Worm (Caenorhabditis elegans) whole organism, L4 larva: ENCODE data around the gene Y38E10A.34.

Experiments used
- D1046.2 ChIP-seq: fragments of 200-800 bp; sonication (Bioruptor generic); IDR thresholded peaks from 2 replicates; pipeline ENCODE4 v1.3.6; 2022; ENCODE audit warnings: missing genetic modification characterization, missing compliant biosample characterization
- F10B5.3 ChIP-seq: sonication (generic microtip); optimal IDR thresholded peaks from 2 replicates; lab custom pipeline; 2016; ENCODE audit warnings: mild to moderate bottlenecking, missing genetic modification characterization, missing compliant biosample characterization
- F26F4.8 ChIP-seq: fragments of 200-800 bp; sonication (Bioruptor generic); conservative IDR thresholded peaks from 2 replicates; pipeline ENCODE4 v1.3.6; 2022; ENCODE audit warnings: missing genetic modification characterization, missing compliant biosample characterization
- F37D6.2 ChIP-seq: sonication (generic microtip); optimal IDR thresholded peaks from 2 replicates; lab custom pipeline; 2016; ENCODE audit warnings: mild to moderate bottlenecking, missing genetic modification characterization, missing compliant biosample characterization
- F49E8.2 ChIP-seq: sonication (generic microtip); optimal IDR thresholded peaks from 2 replicates; lab custom pipeline; 2016; ENCODE audit warnings: missing compliant biosample characterization, mild to moderate bottlenecking, missing genetic modification characterization, borderline replicate concordance
- T20F7.1 ChIP-seq: fragments of 200-800 bp; sonication (Bioruptor generic); optimal IDR thresholded peaks from 2 replicates; lab custom pipeline; 2018; ENCODE audit warnings: mild to moderate bottlenecking, missing genetic modification characterization, missing compliant biosample characterization
- Y5F2A.4 ChIP-seq: fragments of 200-800 bp; sonication (Bioruptor generic); optimal IDR thresholded peaks from 2 replicates; lab custom pipeline; 2018; ENCODE audit warnings: mild to moderate bottlenecking, missing genetic modification characterization, missing compliant biosample characterization
- Y75B8A.6 ChIP-seq: fragments of 200-800 bp; sonication (Bioruptor generic); IDR thresholded peaks from 2 replicates; pipeline ENCODE4 v1.3.6; 2022; ENCODE audit warnings: missing genetic modification reagents, missing genetic modification characterization, missing compliant biosample characterization
- ZK337.2 ChIP-seq: fragments of 200-800 bp; sonication (Bioruptor generic); IDR thresholded peaks from 2 replicates; pipeline ENCODE4 v1.3.6; 2022; ENCODE audit warnings: missing genetic modification reagents, missing genetic modification characterization, missing compliant biosample characterization
- ama-1 ChIP-seq: fragments of 150-350 bp; optimal IDR thresholded peaks from 2 replicates; lab custom pipeline; 2014; ENCODE audit warnings: inconsistent platforms, mixed read lengths
- arid-1 ChIP-seq: fragments of 200-800 bp; sonication (Bioruptor generic); conservative IDR thresholded peaks from 2 replicates; pipeline ENCODE4 v1.3.6; 2022; ENCODE audit warnings: missing genetic modification reagents, missing genetic modification characterization, missing compliant biosample characterization
- ceh-62 ChIP-seq: sonication (generic microtip); optimal IDR thresholded peaks from 2 replicates; lab custom pipeline; 2017; ENCODE audit warnings: missing biosample characterization, missing genetic modification characterization
- ceh-82 ChIP-seq: sonication (generic microtip); optimal IDR thresholded peaks from 2 replicates; lab custom pipeline; 2017; ENCODE audit warnings: missing biosample characterization, missing genetic modification characterization
- cey-2 ChIP-seq: sonication (generic microtip); optimal IDR thresholded peaks from 3 replicates; lab custom pipeline; 2017; ENCODE audit warnings: missing genetic modification characterization, mild to moderate bottlenecking, missing compliant biosample characterization, antibody characterized with exemption, borderline replicate concordance; ENCODE audit not compliant: insufficient read depth
- ctbp-1 ChIP-seq: fragments of 200-800 bp; sonication (Bioruptor generic); IDR thresholded peaks from 2 replicates; pipeline ENCODE4 v1.3.6; 2022; ENCODE audit warnings: missing genetic modification reagents, missing genetic modification characterization, missing compliant biosample characterization
- daf-19 ChIP-seq: fragments of 200-800 bp; sonication (Bioruptor generic); conservative IDR thresholded peaks from 2 replicates; pipeline ENCODE4 v1.3.6; 2022; ENCODE audit warnings: missing genetic modification characterization, missing compliant biosample characterization
- egl-43 ChIP-seq: fragments of 200-800 bp; sonication (Bioruptor generic); IDR thresholded peaks from 2 replicates; pipeline ENCODE4 v1.3.6; 2022; ENCODE audit warnings: missing genetic modification reagents, missing genetic modification characterization, missing compliant biosample characterization
- fkh-10 ChIP-seq: fragments of 150-350 bp; optimal IDR thresholded peaks from 2 replicates; lab custom pipeline; 2014; ENCODE audit warnings: missing biosample characterization, missing genetic modification reagents, missing genetic modification characterization
- fos-1 ChIP-seq: fragments of 150-350 bp; optimal IDR thresholded peaks from 2 replicates; lab custom pipeline; 2014; ENCODE audit warnings: missing biosample characterization, missing genetic modification characterization
- gei-8 ChIP-seq: fragments of 200-800 bp; sonication (Bioruptor generic); optimal IDR thresholded peaks from 2 replicates; lab custom pipeline; 2018; ENCODE audit warnings: mild to moderate bottlenecking, missing genetic modification characterization, missing compliant biosample characterization
- hif-1 ChIP-seq, 2 experiments: sonication (generic microtip); optimal IDR thresholded peaks; 2 replicates each; lab custom pipeline; 2016 to 2017; ENCODE audit warnings: missing compliant biosample characterization in 2 of 2, missing genetic modification characterization in 2 of 2, missing genetic modification reagents in 2 of 2, missing genotype in 2 of 2, mild to moderate bottlenecking in 1 of 2
- hlh-30 ChIP-seq: sonication (generic microtip); optimal IDR thresholded peaks from 2 replicates; lab custom pipeline; 2017; ENCODE audit warnings: antibody characterized with exemption, mild to moderate bottlenecking, missing genetic modification characterization, missing compliant biosample characterization; ENCODE audit not compliant: insufficient read depth
- hmg-1.1 ChIP-seq: fragments of 200-800 bp; sonication (Bioruptor generic); IDR thresholded peaks from 2 replicates; pipeline ENCODE4 v1.3.6; 2022; ENCODE audit warnings: missing genetic modification reagents, missing genetic modification characterization, missing compliant biosample characterization
- jun-1 ChIP-seq: fragments of 150-350 bp; optimal IDR thresholded peaks from 2 replicates; lab custom pipeline; 2014; ENCODE audit warnings: missing biosample characterization, missing genetic modification reagents, missing genetic modification characterization
- lin-13 ChIP-seq: fragments of 150-350 bp; optimal IDR thresholded peaks from 2 replicates; lab custom pipeline; 2014; ENCODE audit warnings: missing biosample characterization, missing genetic modification reagents, missing genetic modification characterization
- lin-15B ChIP-seq: fragments of 150-350 bp; sonication (generic microtip); optimal IDR thresholded peaks from 3 replicates; lab custom pipeline; 2014; ENCODE audit warnings: missing biosample characterization, missing genetic modification characterization
- madf-9 ChIP-seq: fragments of 200-800 bp; sonication (Bioruptor generic); conservative IDR thresholded peaks from 2 replicates; pipeline ENCODE4 v1.3.6; 2022; ENCODE audit warnings: missing genetic modification reagents, missing genetic modification characterization, missing compliant biosample characterization
- mdt-29 ChIP-seq: fragments of 200-800 bp; sonication (Bioruptor generic); IDR thresholded peaks from 2 replicates; pipeline ENCODE4 v1.3.6; 2022; ENCODE audit warnings: missing genetic modification reagents, missing genetic modification characterization, missing compliant biosample characterization
- mes-2 ChIP-seq: sonication (generic microtip); optimal IDR thresholded peaks from 2 replicates; lab custom pipeline; 2016; ENCODE audit warnings: missing genotype, mild to moderate bottlenecking, missing genetic modification characterization, missing compliant biosample characterization; ENCODE audit not compliant: poor library complexity, severe bottlenecking
- mxl-2 ChIP-seq: fragments of 200-800 bp; sonication (Bioruptor generic); conservative IDR thresholded peaks from 2 replicates; pipeline ENCODE4 v1.3.6; 2022; ENCODE audit warnings: missing genetic modification reagents, missing genetic modification characterization, missing compliant biosample characterization
- nhr-10 ChIP-seq: fragments of 150-350 bp; optimal IDR thresholded peaks from 2 replicates; lab custom pipeline; 2014; ENCODE audit warnings: missing biosample characterization, missing genetic modification characterization
- nhr-102 ChIP-seq: sonication (generic microtip); optimal IDR thresholded peaks from 2 replicates; lab custom pipeline; 2016; ENCODE audit warnings: mild to moderate bottlenecking, missing genetic modification characterization, moderate library complexity, missing compliant biosample characterization
- nhr-237 ChIP-seq: sonication (generic microtip); optimal IDR thresholded peaks from 2 replicates; lab custom pipeline; 2017; ENCODE audit warnings: missing biosample characterization, missing genetic modification characterization
- nhr-25 ChIP-seq: sonication (generic microtip); optimal IDR thresholded peaks from 2 replicates; lab custom pipeline; 2017; ENCODE audit warnings: missing genetic modification characterization, mild to moderate bottlenecking, missing compliant biosample characterization, antibody characterized with exemption, moderate library complexity, borderline replicate concordance; ENCODE audit not compliant: insufficient read depth
- nhr-41 ChIP-seq: fragments of 200-800 bp; sonication (Bioruptor generic); IDR thresholded peaks from 2 replicates; pipeline ENCODE4 v1.3.6; 2022; ENCODE audit warnings: missing genetic modification reagents, missing genetic modification characterization, missing compliant biosample characterization
- nhr-76 ChIP-seq: fragments of 150-350 bp; optimal IDR thresholded peaks from 2 replicates; lab custom pipeline; 2014; ENCODE audit warnings: missing biosample characterization, missing genetic modification characterization
- nhr-77 ChIP-seq: fragments of 150-350 bp; optimal IDR thresholded peaks from 2 replicates; lab custom pipeline; 2014; ENCODE audit warnings: missing biosample characterization, missing genetic modification characterization
- saeg-2 ChIP-seq: fragments of 200-800 bp; sonication (Bioruptor generic); IDR thresholded peaks from 2 replicates; pipeline ENCODE4 v1.3.6; 2022; ENCODE audit warnings: missing genetic modification reagents, missing genetic modification characterization, missing compliant biosample characterization
- set-16 ChIP-seq: fragments of 200-800 bp; sonication (Bioruptor generic); IDR thresholded peaks from 2 replicates; pipeline ENCODE4 v1.3.6; 2022; ENCODE audit warnings: missing genetic modification reagents, missing genetic modification characterization, missing compliant biosample characterization
- skn-1 ChIP-seq: fragments of 150-350 bp; optimal IDR thresholded peaks from 2 replicates; lab custom pipeline; 2014; ENCODE audit warnings: missing biosample characterization, missing genetic modification characterization
- snpc-1.2 ChIP-seq: fragments of 200-800 bp; sonication (Bioruptor generic); IDR thresholded peaks from 2 replicates; pipeline ENCODE4 v1.3.6; 2022; ENCODE audit warnings: missing genetic modification reagents, missing genetic modification characterization, missing compliant biosample characterization
- tag-97 ChIP-seq: fragments of 200-800 bp; sonication (Bioruptor generic); IDR thresholded peaks from 2 replicates; pipeline ENCODE4 v1.3.6; 2022; ENCODE audit warnings: missing genetic modification characterization, missing compliant biosample characterization
- tra-1 ChIP-seq: fragments of 200-800 bp; sonication (Bioruptor generic); IDR thresholded peaks from 2 replicates; pipeline ENCODE4 v1.3.6; 2022; ENCODE audit warnings: missing genetic modification reagents, missing genetic modification characterization, missing compliant biosample characterization
- unc-130 ChIP-seq: sonication (generic microtip); optimal IDR thresholded peaks from 2 replicates; lab custom pipeline; 2016; ENCODE audit warnings: missing genetic modification reagents, missing genetic modification characterization, missing compliant biosample characterization
- unc-62 ChIP-seq, 3 experiments: fragments of 150-350 bp in 1 of 3; sonication (generic microtip); optimal IDR thresholded peaks in 2 of 3; peaks in 1 of 3; 1 replicate in 1 of 3; 2 replicates in 2 of 3; lab custom pipeline; 2014 to 2017; ENCODE audit warnings: missing biosample characterization in 3 of 3, missing genetic modification characterization in 3 of 3, missing genetic modification reagents in 3 of 3, missing genotype in 1 of 3
- zfp-3 ChIP-seq: fragments of 200-800 bp; sonication (Bioruptor generic); conservative IDR thresholded peaks from 2 replicates; pipeline ENCODE4 v1.3.6; 2022; ENCODE audit warnings: missing genetic modification reagents, missing genetic modification characterization, missing compliant biosample characterization
- ztf-7 ChIP-seq: fragments of 150-350 bp; optimal IDR thresholded peaks from 2 replicates; lab custom pipeline; 2014; ENCODE audit warnings: missing biosample characterization, missing genetic modification characterization

Gene Y38E10A.34

DNA sequence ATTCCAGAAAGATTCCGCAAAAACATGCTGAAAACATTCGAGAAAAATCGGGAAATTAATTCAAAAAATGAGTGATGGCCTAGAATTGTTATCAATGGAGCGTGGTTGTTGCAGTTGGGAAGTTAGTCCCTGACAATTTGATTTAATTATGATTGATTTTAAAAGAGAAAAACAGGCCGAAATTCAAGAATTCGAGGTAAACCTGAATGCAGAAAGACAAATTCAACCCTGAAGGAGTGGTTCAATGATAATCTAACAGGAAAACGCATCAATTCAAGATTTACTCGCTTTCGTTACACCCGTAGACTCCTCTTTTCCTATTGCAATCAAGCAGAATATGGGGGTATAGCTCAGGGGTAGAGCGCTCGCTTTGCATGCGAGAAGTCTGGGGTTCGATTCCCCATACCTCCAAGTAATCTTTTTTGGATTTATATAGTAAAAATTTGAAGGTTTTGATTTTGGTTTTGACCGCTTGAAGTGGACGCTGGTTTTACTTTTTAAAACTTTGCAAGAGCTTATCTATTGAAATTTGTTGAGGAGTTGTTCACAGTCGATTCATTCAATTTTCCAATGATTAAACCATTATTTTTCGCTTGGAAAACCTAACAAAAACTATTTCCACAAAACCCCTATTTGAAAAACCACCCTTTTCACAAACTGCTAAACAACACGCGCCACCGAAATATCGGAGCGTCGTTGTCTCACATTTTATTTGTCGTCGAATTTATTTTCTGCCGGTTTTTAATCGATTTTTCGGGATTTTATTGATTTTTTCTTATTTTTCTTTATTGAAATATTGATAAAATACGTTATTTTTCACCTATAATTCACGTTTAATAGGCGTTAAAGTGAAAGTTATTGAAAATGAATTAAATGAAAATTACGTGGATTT, 47.2 kb downstream of the Y38E10A.34 start (continued):
- TF ChIP-seq jun-1 (no peak), ceh-82 (tag; lab: Kevin White, UChicago) (no peak), gei-8 (peak; percentile 71), tag-97 (GFP tag; lab: Robert Waterston, UW) (no peak), hlh-30 (peak; percentile 44), saeg-2 (no peak), F49E8.2 (peak; percentile 67), madf-9 (GFP tag; lab: Robert Waterston, UW) (no peak), ctbp-1 (GFP tag; lab: Robert Waterston, UW) (peak; percentile 46; the same call in 1 of the 2 replicates), unc-130 (GFP tag; lab: Kevin White, UChicago) (peak; percentile 77), zfp-3 (GFP tag; lab: Robert Waterston, UW) (0 out of 2 replicates have a peak, but pooled peaks have one; percentile 79), snpc-1.2 (peak; percentile 74; the same call in 1 of the 2 replicates), ztf-7 (tag; lab: Kevin White, UChicago) (peak; percentile 59), mxl-2 (GFP tag; lab: Robert Waterston, UW) (peak; percentile 41; the same call in 1 of the 2 replicates), lin-13 (GFP tag; lab: Kevin White, UChicago) (no peak), nhr-76 (tag; lab: Kevin White, UChicago) (peak; percentile 10), ama-1 (lab: Kevin White, UChicago) (no peak), Y75B8A.6 (GFP tag; lab: Robert Waterston, UW) (0 out of 2 replicates have a peak, but pooled peaks have one; percentile 81), mdt-29 (GFP tag; lab: Robert Waterston, UW) (peak; percentile 69; the same call in 1 of the 2 replicates), F10B5.3 (tag; lab: Kevin White, UChicago) (peak; percentile 64), nhr-77 (tag; lab: Kevin White, UChicago) (peak; percentile 30), arid-1 (peak; percentile 58; the same call in 1 of the 2 replicates), cey-2 (tag; lab: Kevin White, UChicago) (no peak), fkh-10 (GFP tag; lab: Kevin White, UChicago) (peak; percentile 56), F37D6.2 (peak; percentile 17), T20F7.1 (GFP tag; lab: Kevin White, UChicago) (peak; percentile 96), ZK337.2 (GFP tag; lab: Robert Waterston, UW) (peak; percentile 66; the same call in 1 of the 2 replicates), nhr-41 (GFP tag; lab: Robert Waterston, UW) (no peak), F26F4.8 (GFP tag; lab: Robert Waterston, UW) (peak; percentile 79; the same call in 1 of the 2 replicates), skn-1 (tag; lab: Kevin White, UChicago) (no peak), daf-19 (GFP tag; lab: Robert Waterston, UW) (no peak), set-16 (GFP tag; lab: Robert Waterston, UW) (no peak), nhr-10 (no peak), mes-2 (tag; lab: Kevin White, UChicago) (peak; percentile 98), hif-1 (tag; optimal IDR thresholded peaks at IDR 0.05; lab: Kevin White, UChicago) (peak in 1 of 2 experiments; percentile 83), D1046.2 (GFP tag; lab: Robert Waterston, UW) (peak; percentile 72; the same call in 1 of the 2 replicates), nhr-237 (tag; lab: Kevin White, UChicago) (no peak), hmg-1.1 (GFP tag; lab: Robert Waterston, UW) (peak; percentile 35; the same call in 1 of the 2 replicates), Y5F2A.4 (peak; percentile 32), egl-43 (GFP tag; lab: Robert Waterston, UW) (peak; percentile 93), tra-1 (GFP tag; lab: Robert Waterston, UW) (peak; percentile 13; the same call in 1 of the 2 replicates), ceh-62 (tag; lab: Kevin White, UChicago) (no peak), nhr-102 (tag; lab: Kevin White, UChicago) (peak; percentile 76), nhr-25 (no peak), unc-62 (GFP tag; optimal IDR thresholded peaks at IDR 0.05 in 1 of 2; lab: Kevin White, UChicago) (no peak), unc-62 (tag; optimal IDR thresholded peaks at IDR 0.05; lab: Kevin White, UChicago) (no peak), lin-15B (tag; lab: Kevin White, UChicago) (peak; percentile 67), fos-1 (tag; lab: Kevin White, UChicago) (no peak)
